Worm (Caenorhabditis elegans): ENCODE results near the gene pcp-5.

The pcp-5 gene

ce11 chrIII:7907515-7907914 lies at the start of gene pcp-5:
Gene pcp-5 (minus strand): TSS chrIII:7907615.
- TF ChIP-seq him-1 (tag; optimal IDR thresholded peaks at IDR 0.05): no peak
- TF ChIP-seq W03F9.2 (tag; optimal IDR thresholded peaks at IDR 0.05): no peak
- no peak for TF ChIP-seq dao-5 (tag; optimal IDR thresholded peaks at IDR 0.05)

DNA sequence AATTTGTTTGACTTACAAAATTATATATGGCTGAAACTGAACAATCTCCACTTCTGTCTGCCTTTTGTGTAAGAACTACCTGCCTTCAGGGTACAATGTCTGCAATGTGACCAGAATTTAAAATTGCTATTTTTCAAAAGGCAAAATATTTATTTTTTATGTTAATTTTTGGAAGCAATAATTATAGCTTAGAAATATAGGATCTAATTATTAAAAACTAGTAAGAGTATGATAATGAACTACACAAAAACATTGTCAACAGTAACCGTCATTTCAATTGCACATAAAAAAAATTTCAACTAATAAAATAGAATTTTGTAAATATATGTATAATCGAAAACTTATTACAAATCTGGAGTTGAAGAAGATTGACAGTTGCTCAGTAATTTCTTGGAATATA lies 49.5 kb upstream of the pcp-5 start, which contains the start of gene C29E4.9:
Gene C29E4.9 (minus strand): TSS at position 101 of the 400 bp plus-strand sequence.
- TF ChIP-seq him-1 (tag; optimal IDR thresholded peaks at IDR 0.05): no peak
- no peak for TF ChIP-seq W03F9.2 (tag; optimal IDR thresholded peaks at IDR 0.05)
- TF ChIP-seq dao-5 (tag; optimal IDR thresholded peaks at IDR 0.05): no peak

ce11 chrIII:7953208-7953607 lies 45.8 kb upstream of the pcp-5 start, which contains the start of gene let-754:
Gene let-754 (minus strand): TSS chrIII:7953308.
- TF ChIP-seq him-1 (tag; optimal IDR thresholded peaks at IDR 0.05) (no peak), W03F9.2 (tag; optimal IDR thresholded peaks at IDR 0.05) (no peak), dao-5 (tag; optimal IDR thresholded peaks at IDR 0.05) (no peak)

DNA sequence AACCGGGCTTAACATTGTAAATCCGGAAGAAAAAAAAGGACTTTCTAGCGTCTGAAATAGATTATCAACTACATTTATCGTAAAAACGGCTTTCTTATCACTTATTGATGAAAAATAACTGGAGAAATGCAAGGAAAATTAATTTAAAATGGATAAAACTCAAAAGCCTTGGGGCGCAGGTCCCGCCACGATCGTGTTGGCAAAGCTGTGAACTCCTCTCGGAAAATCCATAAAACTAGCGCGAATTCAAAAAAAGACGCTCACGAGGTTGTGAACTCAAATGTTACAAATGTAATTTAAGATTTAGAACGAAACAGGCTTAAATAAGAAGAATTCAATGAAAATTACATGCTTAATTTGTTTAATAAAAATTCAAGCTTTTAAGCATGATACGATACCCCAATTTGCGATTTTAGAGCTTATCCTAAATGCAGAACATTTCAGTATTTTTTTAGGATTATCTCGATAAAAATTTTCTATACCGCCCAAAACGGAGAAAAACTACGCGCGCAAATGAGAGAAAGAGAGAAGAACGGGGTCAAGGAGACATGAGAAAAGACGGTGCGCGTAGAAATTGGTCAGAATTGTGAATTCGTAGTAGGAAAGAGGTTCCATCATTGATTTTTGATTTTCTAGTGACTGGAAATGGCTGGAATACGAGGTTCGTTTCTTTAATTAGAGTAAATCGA lies 44.8 kb upstream of the pcp-5 start, which contains the start of gene C29E4.15:
Gene C29E4.15 (plus strand): TSS at position 547 of the 689 bp plus-strand sequence.
- TF ChIP-seq W03F9.2 (tag; optimal IDR thresholded peaks at IDR 0.05) (no peak), him-1 (tag; optimal IDR thresholded peaks at IDR 0.05) (no peak), dao-5 (tag; optimal IDR thresholded peaks at IDR 0.05) (no peak)

DNA sequence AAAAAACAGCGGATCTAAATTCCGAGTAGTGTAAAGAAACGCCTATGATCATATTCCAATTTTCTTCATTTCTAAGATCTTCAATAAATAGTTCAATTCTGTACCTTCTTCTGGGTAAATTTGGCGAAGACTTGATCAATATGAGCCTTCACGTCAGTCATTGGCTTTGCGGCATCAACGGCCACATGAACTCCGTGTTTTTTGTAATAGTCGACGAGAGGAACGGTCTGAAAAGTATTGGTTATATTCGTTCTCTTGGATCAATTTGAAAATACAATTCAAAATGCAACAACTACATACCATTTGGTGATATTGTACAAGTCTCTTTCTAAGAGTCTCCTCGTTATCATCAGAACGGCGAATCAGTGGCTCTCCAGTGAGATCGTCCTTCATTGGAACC lies 43.0 kb upstream of the pcp-5 start:
- TF ChIP-seq W03F9.2 (tag; optimal IDR thresholded peaks at IDR 0.05) (no peak), him-1 (tag; optimal IDR thresholded peaks at IDR 0.05) (no peak), dao-5 (tag; optimal IDR thresholded peaks at IDR 0.05) (no peak)

DNA sequence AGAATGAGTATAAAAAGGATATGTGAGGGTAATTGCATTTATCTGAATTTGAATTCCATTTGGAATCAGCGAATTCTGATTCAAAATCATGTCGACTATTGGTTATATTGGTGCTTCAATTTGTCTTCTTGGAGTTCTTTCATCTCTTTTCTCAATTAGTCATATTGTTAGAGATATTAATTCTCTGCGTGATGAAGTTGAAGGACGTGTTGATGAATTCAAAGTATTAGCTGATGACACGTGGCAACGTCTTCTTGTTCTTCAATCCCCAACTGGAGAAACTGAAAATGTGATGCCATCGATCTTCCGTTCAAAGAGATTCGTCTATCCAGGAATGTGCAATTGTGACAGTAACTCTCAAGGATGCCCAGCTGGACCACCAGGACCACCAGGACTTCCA lies 41.4 kb upstream of the pcp-5 start, which contains the start of gene col-90:
Gene col-90 (plus strand): TSS at position 37 of the 400 bp plus-strand sequence.
- TF ChIP-seq dao-5 (tag; optimal IDR thresholded peaks at IDR 0.05) (no peak), W03F9.2 (tag; optimal IDR thresholded peaks at IDR 0.05) (no peak), him-1 (tag; optimal IDR thresholded peaks at IDR 0.05) (no peak)

- TF ChIP-seq dao-5 (tag; optimal IDR thresholded peaks at IDR 0.05): no peak
- TF ChIP-seq W03F9.2 (tag; optimal IDR thresholded peaks at IDR 0.05): no peak
- TF ChIP-seq him-1 (tag; optimal IDR thresholded peaks at IDR 0.05): no peak
These were observed 40.3 kb upstream of the pcp-5 start for ce11 chrIII:7947677-7948076.

- TF ChIP-seq dao-5 (tag; optimal IDR thresholded peaks at IDR 0.05): no peak
- TF ChIP-seq him-1 (tag; optimal IDR thresholded peaks at IDR 0.05): no peak
- no peak for TF ChIP-seq W03F9.2 (tag; optimal IDR thresholded peaks at IDR 0.05)
These were observed 39.6 kb upstream of the pcp-5 start, which contains the start of gene gsto-1 for ce11 chrIII:7946968-7947491. Gene gsto-1 (minus strand): TSS chrIII:7947018.

ce11 chrIII:7941417-7941816 lies 34.0 kb upstream of the pcp-5 start, which contains the start of gene kle-2:
Gene kle-2 (plus strand): TSS chrIII:7941717.
- TF ChIP-seq him-1 (tag; optimal IDR thresholded peaks at IDR 0.05) (no peak), dao-5 (tag; optimal IDR thresholded peaks at IDR 0.05) (no peak), W03F9.2 (tag; optimal IDR thresholded peaks at IDR 0.05) (no peak)

ce11 chrIII:7940819-7941218 lies 33.4 kb upstream of the pcp-5 start, which contains the start of gene C29E4.12:
Gene C29E4.12 (plus strand): TSS chrIII:7941151.
- no peak for TF ChIP-seq dao-5 (tag; optimal IDR thresholded peaks at IDR 0.05)
- TF ChIP-seq W03F9.2 (tag; optimal IDR thresholded peaks at IDR 0.05): no peak
- no peak for TF ChIP-seq him-1 (tag; optimal IDR thresholded peaks at IDR 0.05)

ce11 chrIII:7937548-7937947 lies 30.1 kb upstream of the pcp-5 start, which contains the start of gene C29E4.10:
Gene C29E4.10 (plus strand): TSS chrIII:7937848.
- no peak for TF ChIP-seq him-1 (tag; optimal IDR thresholded peaks at IDR 0.05)
- TF ChIP-seq W03F9.2 (tag; optimal IDR thresholded peaks at IDR 0.05): no peak
- no peak for TF ChIP-seq dao-5 (tag; optimal IDR thresholded peaks at IDR 0.05)

ce11 chrIII:7933235-7933634 lies 25.8 kb upstream of the pcp-5 start, which contains the start of gene ran-2:
Gene ran-2 (plus strand): TSS chrIII:7933535.
- TF ChIP-seq him-1 (tag; optimal IDR thresholded peaks at IDR 0.05) (no peak), W03F9.2 (tag; optimal IDR thresholded peaks at IDR 0.05) (no peak), dao-5 (tag; optimal IDR thresholded peaks at IDR 0.05) (no peak)

- TF ChIP-seq W03F9.2 (tag; optimal IDR thresholded peaks at IDR 0.05): peak; percentile 53
- no peak for TF ChIP-seq dao-5 (tag; optimal IDR thresholded peaks at IDR 0.05)
These were observed 21.2 kb upstream of the pcp-5 start, which contains the start of the genes C29E4.13 and npp-15 for ce11 chrIII:7928549-7929129. Gene C29E4.13 (minus strand): TSS chrIII:7928717. Gene npp-15 (plus strand): TSS chrIII:7929043.

ce11 chrIII:7925968-7926367 lies 18.6 kb upstream of the pcp-5 start:
- TF ChIP-seq W03F9.2 (tag; optimal IDR thresholded peaks at IDR 0.05): no peak
- no peak for TF ChIP-seq dao-5 (tag; optimal IDR thresholded peaks at IDR 0.05)
- no peak for TF ChIP-seq him-1 (tag; optimal IDR thresholded peaks at IDR 0.05)
